Fruit fly (Drosophila melanogaster) whole organism, adult: Measurements from ENCODE around the gene CG34303.

Experiments
- CG11617 ChIP-seq: fragments of 200-800 bp; sonication (Bioruptor generic); optimal IDR thresholded peaks from 2 replicates; lab custom pipeline; 2017; ENCODE audit warnings: mild to moderate bottlenecking, missing biosample characterization, missing genetic modification reagents, missing genetic modification characterization
- CG12768 ChIP-seq: fragments of 200-800 bp; sonication (Bioruptor generic); optimal IDR thresholded peaks from 2 replicates; lab custom pipeline; 2017; ENCODE audit warnings: missing biosample characterization, missing genetic modification characterization, mild to moderate bottlenecking, moderate library complexity, missing genetic modification reagents
- CG14711 ChIP-seq: fragments of 200-800 bp; sonication (Bioruptor generic); optimal IDR thresholded peaks from 2 replicates; lab custom pipeline; 2018; ENCODE audit warnings: missing biosample characterization, mild to moderate bottlenecking, missing genetic modification characterization, moderate library complexity
- CG1620 ChIP-seq: fragments of 200-800 bp; sonication (Bioruptor generic); optimal IDR thresholded peaks from 2 replicates; lab custom pipeline; 2016; ENCODE audit warnings: missing biosample characterization, missing genetic modification characterization
- CG33017 ChIP-seq: fragments of 200-800 bp; sonication (Bioruptor generic); optimal IDR thresholded peaks from 2 replicates; lab custom pipeline; 2018; ENCODE audit warnings: missing biosample characterization, mild to moderate bottlenecking, missing genetic modification characterization, moderate library complexity
- CG5204 ChIP-seq: fragments of 200-800 bp; sonication (Bioruptor generic); optimal IDR thresholded peaks from 2 replicates; lab custom pipeline; 2016; ENCODE audit warnings: missing biosample characterization, missing genetic modification characterization
- CG7045 ChIP-seq: fragments of 200-800 bp; sonication (Bioruptor generic); optimal IDR thresholded peaks from 2 replicates; lab custom pipeline; 2017; ENCODE audit warnings: missing biosample characterization, mild to moderate bottlenecking, missing genetic modification characterization
- CG7101 ChIP-seq: fragments of 200-800 bp; sonication (Bioruptor generic); optimal IDR thresholded peaks from 2 replicates; lab custom pipeline; 2018; ENCODE audit warnings: missing biosample characterization, mild to moderate bottlenecking, missing genetic modification characterization, moderate library complexity
- Clk ChIP-seq: fragments of 200-800 bp; sonication (Bioruptor generic); optimal IDR thresholded peaks from 2 replicates; lab custom pipeline; 2017; ENCODE audit warnings: missing biosample characterization, missing genetic modification characterization
- Crg-1 ChIP-seq: fragments of 200-800 bp; sonication (Bioruptor generic); optimal IDR thresholded peaks from 2 replicates; lab custom pipeline; 2016; ENCODE audit warnings: missing biosample characterization, missing genetic modification characterization
- Hr96 ChIP-seq: fragments of 200-800 bp; sonication (Bioruptor generic); optimal IDR thresholded peaks from 2 replicates; lab custom pipeline; 2016; ENCODE audit warnings: missing biosample characterization, missing genetic modification characterization
- Mnt ChIP-seq: fragments of 200-800 bp; sonication (Bioruptor generic); optimal IDR thresholded peaks from 2 replicates; lab custom pipeline; 2016; ENCODE audit warnings: missing biosample characterization, mild to moderate bottlenecking, missing genetic modification characterization
- bab1 ChIP-seq: fragments of 200-800 bp; sonication (Bioruptor generic); optimal IDR thresholded peaks from 3 replicates; lab custom pipeline; 2019; ENCODE audit warnings: missing biosample characterization, mild to moderate bottlenecking, missing genetic modification characterization, moderate library complexity
- cic ChIP-seq: fragments of 200-800 bp; sonication (Bioruptor generic); optimal IDR thresholded peaks from 2 replicates; lab custom pipeline; 2017; ENCODE audit warnings: missing biosample characterization, mild to moderate bottlenecking, missing genetic modification characterization, moderate library complexity
- cnc ChIP-seq, 2 experiments: fragments of >200 bp; optimal IDR thresholded peaks; 2 replicates each; lab custom pipeline; 2017
- kay ChIP-seq: fragments of 200-800 bp; sonication (Bioruptor generic); peaks from one replicate; lab custom pipeline; 2016; ENCODE audit warnings: missing biosample characterization, missing genetic modification characterization, borderline replicate concordance
- ovo ChIP-seq: fragments of 200-800 bp; sonication (Bioruptor generic); optimal IDR thresholded peaks from 2 replicates; lab custom pipeline; 2016; ENCODE audit warnings: missing biosample characterization, missing genetic modification characterization
- pad ChIP-seq: fragments of 200-800 bp; sonication (Bioruptor generic); optimal IDR thresholded peaks from 3 replicates; lab custom pipeline; 2017; ENCODE audit warnings: missing biosample characterization, missing genetic modification characterization, mild to moderate bottlenecking, moderate library complexity, missing genetic modification reagents
- tj ChIP-seq: fragments of 200-800 bp; sonication (Bioruptor generic); optimal IDR thresholded peaks from 3 replicates; lab custom pipeline; 2017; ENCODE audit warnings: missing biosample characterization, mild to moderate bottlenecking, missing genetic modification characterization, moderate library complexity
- toe ChIP-seq: fragments of 200-800 bp; sonication (Bioruptor generic); optimal IDR thresholded peaks from 2 replicates; lab custom pipeline; 2016; ENCODE audit warnings: missing biosample characterization, missing genetic modification characterization

Gene CG34303

DNA sequence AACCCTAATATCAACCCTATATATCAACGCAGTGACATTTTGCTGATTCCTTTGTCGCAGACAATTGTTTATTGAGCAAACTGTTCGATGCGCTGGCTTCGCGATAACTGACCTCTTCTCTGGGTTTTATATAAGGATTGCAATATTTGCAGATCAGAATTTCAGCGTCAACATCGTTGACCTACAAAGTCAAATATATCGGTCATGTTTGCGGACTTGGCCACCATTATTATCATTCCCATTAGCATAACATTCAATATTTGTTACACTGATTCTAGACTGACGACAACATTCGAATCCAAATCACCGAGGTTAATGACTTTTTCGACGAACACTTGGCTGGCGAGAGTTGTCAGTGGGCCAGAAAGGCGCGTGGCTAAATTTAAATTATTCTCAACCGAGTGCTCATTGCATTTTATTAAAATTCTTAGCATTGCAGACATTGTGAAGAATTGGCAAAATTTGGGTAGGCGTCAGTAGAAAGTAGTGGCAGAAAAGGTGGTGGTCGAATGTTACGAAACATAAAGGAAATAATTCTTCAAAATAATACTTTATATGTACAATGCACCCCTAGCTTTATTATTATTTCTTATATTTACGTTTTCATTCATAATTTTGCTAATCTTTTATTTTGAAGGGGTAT, 17.6 kb upstream of the CG34303 start:
- TF ChIP-seq toe (GFP tag; lab: Kevin White, UChicago) (no peak), Mnt (GFP tag; lab: Kevin White, UChicago) (no peak), CG7101 (tag; lab: Kevin White, UChicago) (no peak), CG33017 (tag; lab: Kevin White, UChicago) (no peak), CG12768 (GFP tag; lab: Kevin White, UChicago) (no peak), pad (GFP tag; lab: Kevin White, UChicago) (no peak), tj (peak; percentile 66), bab1 (GFP tag; lab: Kevin White, UChicago) (no peak), kay (GFP tag; lab: Kevin White, UChicago) (peak; percentile 80), Crg-1 (GFP tag; lab: Kevin White, UChicago) (no peak), cic (GFP tag; lab: Kevin White, UChicago) (no peak)

DNA sequence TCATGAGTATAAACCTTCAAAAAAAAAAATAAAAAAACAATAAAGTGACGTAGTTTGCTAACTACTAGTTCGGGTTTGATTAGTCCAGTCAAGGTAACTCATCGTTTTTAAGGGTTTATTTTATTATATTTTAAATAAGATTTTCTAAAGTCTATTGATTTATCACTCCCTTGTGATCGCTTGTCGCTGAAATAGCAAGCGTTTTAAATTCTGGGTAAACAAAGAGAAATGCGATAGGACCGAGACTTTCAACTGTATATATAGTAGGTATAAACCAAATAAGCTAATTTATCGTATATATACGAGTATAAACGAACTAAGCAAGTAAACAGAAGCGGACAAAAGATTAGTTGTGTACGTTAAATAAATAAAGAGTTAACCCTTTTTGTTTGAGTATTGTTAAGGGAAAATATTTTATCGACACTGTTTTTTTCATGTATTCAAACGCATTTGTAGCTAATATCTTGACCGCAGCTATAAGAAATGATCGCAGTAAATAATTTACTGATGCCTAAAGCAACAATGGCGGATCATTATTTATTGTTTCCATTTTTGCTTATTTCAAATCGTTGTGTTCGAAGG, 16.9 kb upstream of the CG34303 start:
- TF ChIP-seq CG11617 (GFP tag; lab: Kevin White, UChicago) = peak; percentile 70
- TF ChIP-seq Mnt (GFP tag; lab: Kevin White, UChicago) = peak; percentile 16
- TF ChIP-seq tj = no peak
- peak; percentile 68 for TF ChIP-seq CG1620
- peak; percentile 70 for TF ChIP-seq toe (GFP tag; lab: Kevin White, UChicago)
- peak; percentile 33 for TF ChIP-seq Hr96 (GFP tag; lab: Kevin White, UChicago)
- peak; percentile 87 for TF ChIP-seq CG7101 (tag; lab: Kevin White, UChicago)
- TF ChIP-seq ovo (GFP tag; lab: Kevin White, UChicago) = peak; percentile 78
- TF ChIP-seq bab1 (GFP tag; lab: Kevin White, UChicago) = peak; percentile 52
- TF ChIP-seq CG33017 (tag; lab: Kevin White, UChicago) = peak; percentile 85
- TF ChIP-seq CG7045 (GFP tag; lab: Kevin White, UChicago) = peak; percentile 86
- peak; percentile 66 for TF ChIP-seq pad (GFP tag; lab: Kevin White, UChicago)
- peak; percentile 95 for TF ChIP-seq kay (GFP tag; lab: Kevin White, UChicago)
- peak; percentile 92 for TF ChIP-seq Crg-1 (GFP tag; lab: Kevin White, UChicago)
- TF ChIP-seq CG12768 (GFP tag; lab: Kevin White, UChicago) = peak; percentile 91
- TF ChIP-seq cic (GFP tag; lab: Kevin White, UChicago) = peak; percentile 65
- TF ChIP-seq Clk = peak; percentile 56
- TF ChIP-seq cnc (optimal IDR thresholded peaks at IDR 0.05; lab: Kevin White, UChicago) = no peak
- TF ChIP-seq CG5204 (GFP tag; lab: Kevin White, UChicago) = peak; percentile 41
- TF ChIP-seq CG14711 (tag; lab: Kevin White, UChicago) = peak; percentile 72

dm6 chr3R:10167280-10167679, 15.6 kb upstream of the CG34303 start:
- no peak for TF ChIP-seq tj
- TF ChIP-seq cnc (optimal IDR thresholded peaks at IDR 0.05; lab: Kevin White, UChicago) = no peak
- TF ChIP-seq CG33017 (tag; lab: Kevin White, UChicago) = no peak
- no peak for TF ChIP-seq CG1620
- TF ChIP-seq cic (GFP tag; lab: Kevin White, UChicago) = no peak
- TF ChIP-seq kay (GFP tag; lab: Kevin White, UChicago) = peak; percentile 86
- no peak for TF ChIP-seq toe (GFP tag; lab: Kevin White, UChicago)

DNA sequence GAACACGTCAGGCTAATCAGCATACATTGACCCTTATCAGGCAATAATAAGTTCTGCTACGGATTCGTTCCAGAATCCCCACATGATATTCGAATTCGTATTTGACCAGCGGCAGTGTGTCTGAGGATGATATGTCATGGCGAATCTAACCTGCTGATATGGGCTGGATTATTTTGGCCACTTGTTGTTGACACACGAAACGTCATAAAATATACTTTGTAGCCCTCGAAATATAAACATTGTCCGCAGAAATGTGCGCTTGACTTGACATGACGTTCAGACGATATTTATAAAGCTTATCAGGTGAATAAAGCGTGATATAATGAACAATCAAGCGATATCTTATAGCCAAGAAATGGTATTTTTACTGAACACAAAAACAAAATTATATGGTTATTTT, 14.7 kb upstream of the CG34303 start:
- peak; percentile 29 for TF ChIP-seq cic (GFP tag; lab: Kevin White, UChicago)
- TF ChIP-seq cnc (optimal IDR thresholded peaks at IDR 0.05; lab: Kevin White, UChicago) = no peak
- TF ChIP-seq CG7101 (tag; lab: Kevin White, UChicago) = peak; percentile 26
- TF ChIP-seq Clk = no peak
- no peak for TF ChIP-seq Crg-1 (GFP tag; lab: Kevin White, UChicago)
- peak; percentile 16 for TF ChIP-seq CG14711 (tag; lab: Kevin White, UChicago)
- peak; percentile 43 for TF ChIP-seq Mnt (GFP tag; lab: Kevin White, UChicago)
- TF ChIP-seq pad (GFP tag; lab: Kevin White, UChicago) = no peak
- TF ChIP-seq CG33017 (tag; lab: Kevin White, UChicago) = no peak
- TF ChIP-seq CG11617 (GFP tag; lab: Kevin White, UChicago) = peak; percentile 35
- peak; percentile 27 for TF ChIP-seq CG12768 (GFP tag; lab: Kevin White, UChicago)
- no peak for TF ChIP-seq tj
- TF ChIP-seq Hr96 (GFP tag; lab: Kevin White, UChicago) = peak; percentile 29
- peak; percentile 77 for TF ChIP-seq kay (GFP tag; lab: Kevin White, UChicago)
- no peak for TF ChIP-seq toe (GFP tag; lab: Kevin White, UChicago)

DNA sequence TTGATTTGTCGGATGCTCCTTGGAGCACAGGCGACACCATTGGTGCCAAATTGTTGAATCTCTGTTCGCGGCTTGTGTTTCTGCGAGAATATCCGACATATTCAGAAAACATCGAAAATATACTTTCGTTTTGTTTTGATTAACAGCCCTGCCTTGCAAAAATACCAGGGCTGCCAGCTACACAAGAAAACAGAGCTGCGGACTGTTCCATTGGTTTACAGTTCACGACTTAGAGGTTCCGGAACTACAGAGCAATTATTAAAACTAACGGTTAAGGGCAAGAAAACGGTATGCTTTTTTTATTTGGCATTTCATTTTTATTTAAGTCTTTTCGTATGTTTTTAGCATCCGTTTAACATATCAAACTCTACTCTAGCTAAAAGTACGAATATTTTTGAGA, 9.5 kb upstream of the CG34303 start, which contains the start of gene CG6254:
Gene CG6254, minus strand, starts transcription at position 169 of the 400 bp plus-strand sequence.
- TF ChIP-seq kay (GFP tag; lab: Kevin White, UChicago) (no peak), Hr96 (GFP tag; lab: Kevin White, UChicago) (no peak), CG14711 (tag; lab: Kevin White, UChicago) (peak; percentile 43), ovo (GFP tag; lab: Kevin White, UChicago) (peak; percentile 88), CG33017 (tag; lab: Kevin White, UChicago) (peak; percentile 38), CG7101 (tag; lab: Kevin White, UChicago) (peak; percentile 41), CG1620 (peak; percentile 13), CG7045 (GFP tag; lab: Kevin White, UChicago) (peak; percentile 27), bab1 (GFP tag; lab: Kevin White, UChicago) (peak; percentile 65), toe (GFP tag; lab: Kevin White, UChicago) (peak; percentile 62), Crg-1 (GFP tag; lab: Kevin White, UChicago) (peak; percentile 25), Clk (no peak), pad (GFP tag; lab: Kevin White, UChicago) (peak; percentile 22), CG5204 (GFP tag; lab: Kevin White, UChicago) (peak; percentile 20)
